Worm (Caenorhabditis elegans) whole organism, L1 larva: ENCODE measurements around the gene T22F3.11.
"Not testable (repeated sequence)": the region's sequence is repeated elsewhere in the genome, so short reads cannot be mapped to it uniquely, and the experiment has no call there.

Experiments used
- egl-27 ChIP-seq, 2 experiments: fragments of 150-350 bp in 1 of 2; sonication (generic microtip); optimal IDR thresholded peaks; 3 replicates each; lab custom pipeline; 2017 to 2018; ENCODE audit warnings: missing biosample characterization in 2 of 2, missing genetic modification characterization in 2 of 2, missing genetic modification reagents in 2 of 2
- hlh-4 ChIP-seq: sonication (generic microtip); optimal IDR thresholded peaks from 2 replicates; lab custom pipeline; 2016; ENCODE audit warnings: mild to moderate bottlenecking, missing genetic modification characterization, missing compliant biosample characterization
- lin-13 ChIP-seq: fragments of 150-350 bp; optimal IDR thresholded peaks from 2 replicates; lab custom pipeline; 2014; ENCODE audit warnings: missing biosample characterization, missing genetic modification reagents, missing genetic modification characterization
- lin-39 ChIP-seq: fragments of 150-350 bp; optimal IDR thresholded peaks from 2 replicates; lab custom pipeline; 2014; ENCODE audit warnings: missing biosample characterization, missing genetic modification reagents, missing genetic modification characterization
- unc-62 ChIP-seq: fragments of 150-350 bp; optimal IDR thresholded peaks from 2 replicates; lab custom pipeline; 2014; ENCODE audit warnings: missing biosample characterization, missing genetic modification reagents, missing genetic modification characterization

ce11 chrV:3570695-3571094 is 43.7 kb downstream of the T22F3.11 start, which contains the start of gene F40C5.2:
- TF ChIP-seq lin-39 (tag; lab: Kevin White, UChicago); lin-13; hlh-4 (tag; lab: Kevin White, UChicago); unc-62; egl-27 (tag; optimal IDR thresholded peaks at IDR 0.05; lab: Kevin White, UChicago): not testable (repeated sequence)
